Fruit fly (Drosophila melanogaster): ENCODE measurements around the gene Diedel.

- TF ChIP-seq CTCF (optimal IDR thresholded peaks at IDR 0.05) (no peak), CG8478 (optimal IDR thresholded peaks at IDR 0.05) (no peak)
Observed at dm6 chr3R:29466759-29467158, 26.9 kb upstream of the Diedel start.

Data from S2 (cell line).